Worm (Caenorhabditis elegans) whole organism, young adult: ENCODE measurements around the gene ZC13.1.

ENCODE experiments used
- B0035.1 ChIP-seq: sonication (generic microtip); optimal IDR thresholded peaks from 2 replicates; lab custom pipeline; 2016; ENCODE audit warnings: missing genetic modification characterization, mild to moderate bottlenecking, missing compliant biosample characterization, missing genotype, missing genetic modification reagents
- F52B5.7 ChIP-seq: sonication (generic microtip); optimal IDR thresholded peaks from 2 replicates; lab custom pipeline; 2016; ENCODE audit warnings: mild to moderate bottlenecking, missing genetic modification characterization, missing compliant biosample characterization
- F55B11.4 ChIP-seq: sonication (generic microtip); optimal IDR thresholded peaks from 2 replicates; lab custom pipeline; 2016; ENCODE audit warnings: missing compliant biosample characterization, missing genetic modification characterization, borderline replicate concordance; ENCODE audit not compliant: insufficient read depth
- aptf-2 ChIP-seq: fragments of 200-800 bp; sonication (Bioruptor generic); conservative IDR thresholded peaks from 2 replicates; pipeline ENCODE4 v1.3.6; 2022; ENCODE audit warnings: missing genetic modification reagents, missing genetic modification characterization, missing compliant biosample characterization
- attf-3 ChIP-seq: fragments of 200-800 bp; sonication (Bioruptor generic); conservative IDR thresholded peaks from 2 replicates; pipeline ENCODE4 v1.3.6; 2022; ENCODE audit warnings: missing genetic modification reagents, missing genetic modification characterization, missing compliant biosample characterization
- attf-6 ChIP-seq: fragments of 200-800 bp; sonication (Bioruptor generic); IDR thresholded peaks from 2 replicates; pipeline ENCODE4 v1.3.6; 2022; ENCODE audit warnings: missing genetic modification reagents, missing genetic modification characterization, missing compliant biosample characterization
- bed-1 ChIP-seq: fragments of 200-800 bp; sonication (Bioruptor generic); IDR thresholded peaks from 2 replicates; pipeline ENCODE4 v1.3.6; 2022; ENCODE audit warnings: missing genetic modification reagents, missing genetic modification characterization, missing compliant biosample characterization
- bed-2 ChIP-seq: fragments of 200-800 bp; sonication (Bioruptor generic); IDR thresholded peaks from 2 replicates; pipeline ENCODE4 v1.3.6; 2022; ENCODE audit warnings: missing genetic modification reagents, missing genetic modification characterization, missing compliant biosample characterization
- ccch-3 ChIP-seq: fragments of 200-800 bp; sonication (Bioruptor generic); optimal IDR thresholded peaks from 2 replicates; lab custom pipeline; 2018; ENCODE audit warnings: mild to moderate bottlenecking, missing genetic modification characterization, missing compliant biosample characterization
- cebp-1 ChIP-seq, 2 experiments: fragments of 200-800 bp in 1 of 2; sonication (Bioruptor generic) in 1 of 2; sonication (generic microtip) in 1 of 2; IDR thresholded peaks in 1 of 2; optimal IDR thresholded peaks in 1 of 2; 2 replicates each; pipeline versions ENCODE4 v1.3.6 to Lab custom; 2017 to 2022; ENCODE audit warnings: missing compliant biosample characterization in 2 of 2, missing genetic modification characterization in 2 of 2, mild to moderate bottlenecking in 1 of 2, missing genetic modification reagents in 1 of 2, moderate library complexity in 1 of 2
- cebp-2 ChIP-seq: fragments of 200-800 bp; sonication (Bioruptor generic); IDR thresholded peaks from 2 replicates; pipeline ENCODE4 v1.3.6; 2022; ENCODE audit warnings: missing genetic modification characterization, missing compliant biosample characterization
- ceh-100 ChIP-seq: fragments of 200-800 bp; sonication (Bioruptor generic); IDR thresholded peaks from 2 replicates; pipeline ENCODE4 v1.3.6; 2022; ENCODE audit warnings: missing genetic modification reagents, missing genetic modification characterization, missing compliant biosample characterization
- ceh-27 ChIP-seq: fragments of 200-800 bp; sonication (Bioruptor generic); optimal IDR thresholded peaks from 2 replicates; lab custom pipeline; 2018; ENCODE audit warnings: mild to moderate bottlenecking, missing genetic modification characterization, moderate library complexity, missing compliant biosample characterization
- ceh-91 ChIP-seq: fragments of 200-800 bp; sonication (Bioruptor generic); IDR thresholded peaks from 2 replicates; pipeline ENCODE4 v1.3.6; 2022; ENCODE audit warnings: missing genetic modification reagents, missing genetic modification characterization, missing compliant biosample characterization
- chd-7 ChIP-seq: sonication (generic microtip); optimal IDR thresholded peaks from 2 replicates; lab custom pipeline; 2016; ENCODE audit warnings: mild to moderate bottlenecking, missing genetic modification characterization, moderate library complexity, missing compliant biosample characterization
- efl-1 ChIP-seq: fragments of 150-350 bp; optimal IDR thresholded peaks from 2 replicates; lab custom pipeline; 2014; ENCODE audit warnings: missing biosample characterization, missing genetic modification reagents, missing genetic modification characterization
- egl-18 ChIP-seq: fragments of 200-800 bp; sonication (Bioruptor generic); IDR thresholded peaks from 2 replicates; pipeline ENCODE4 v1.3.6; 2022; ENCODE audit warnings: missing genetic modification reagents, missing genetic modification characterization, missing compliant biosample characterization
- fkh-3 ChIP-seq: sonication (generic microtip); optimal IDR thresholded peaks from 2 replicates; lab custom pipeline; 2016; ENCODE audit warnings: mild to moderate bottlenecking, missing genetic modification characterization, missing compliant biosample characterization
- hlh-26 ChIP-seq: fragments of 200-800 bp; sonication (Bioruptor generic); conservative IDR thresholded peaks from 2 replicates; pipeline ENCODE4 v1.3.6; 2022; ENCODE audit warnings: missing genetic modification reagents, missing genetic modification characterization, missing compliant biosample characterization
- hsf-1 ChIP-seq: fragments of 200-800 bp; sonication (Bioruptor generic); IDR thresholded peaks from 2 replicates; pipeline ENCODE4 v1.3.6; 2022; ENCODE audit warnings: missing genetic modification reagents, missing genetic modification characterization, missing compliant biosample characterization
- let-607 ChIP-seq, 2 experiments: fragments of 200-800 bp in 1 of 2; sonication (Bioruptor generic) in 1 of 2; sonication (generic microtip) in 1 of 2; optimal IDR thresholded peaks; 2 replicates each; lab custom pipeline; 2016 to 2018; ENCODE audit warnings: mild to moderate bottlenecking in 2 of 2, missing compliant biosample characterization in 2 of 2, missing genetic modification characterization in 2 of 2, moderate library complexity in 2 of 2, missing genotype in 1 of 2
- lir-1 ChIP-seq: fragments of 200-800 bp; sonication (Bioruptor generic); conservative IDR thresholded peaks from 2 replicates; pipeline ENCODE4 v1.3.6; 2022; ENCODE audit warnings: missing genetic modification reagents, missing genetic modification characterization, missing compliant biosample characterization
- madf-6 ChIP-seq: fragments of 200-800 bp; sonication (Bioruptor generic); IDR thresholded peaks from 2 replicates; pipeline ENCODE4 v1.3.6; 2022; ENCODE audit warnings: missing genetic modification reagents, missing genetic modification characterization, missing compliant biosample characterization
- nhr-27 ChIP-seq: fragments of 200-800 bp; sonication (Bioruptor generic); optimal IDR thresholded peaks from 2 replicates; lab custom pipeline; 2018; ENCODE audit warnings: mild to moderate bottlenecking, missing genetic modification characterization, moderate library complexity, missing compliant biosample characterization
- pha-4 ChIP-seq: fragments of 150-350 bp; sonication (generic microtip); optimal IDR thresholded peaks from 2 replicates; lab custom pipeline; 2014; ENCODE audit warnings: missing biosample characterization, missing genetic modification reagents, missing genetic modification characterization
- rec-8 ChIP-seq, 2 experiments: sonication (generic microtip); optimal IDR thresholded peaks; 2 replicates each; lab custom pipeline; 2016; ENCODE audit warnings: mild to moderate bottlenecking in 2 of 2, missing genetic modification characterization in 2 of 2, missing genetic modification reagents in 2 of 2, missing genotype in 2 of 2, missing biosample characterization in 1 of 2, missing compliant biosample characterization in 1 of 2, moderate library complexity in 1 of 2
- repo-1 ChIP-seq: sonication (generic microtip); optimal IDR thresholded peaks from 2 replicates; lab custom pipeline; 2017; ENCODE audit warnings: mild to moderate bottlenecking, missing genetic modification characterization, missing compliant biosample characterization
- rpc-1 ChIP-seq, 2 experiments: fragments of 150-350 bp in 1 of 2; sonication (generic microtip) in 1 of 2; optimal IDR thresholded peaks; 2 replicates each; lab custom pipeline; 2014 to 2018; ENCODE audit warnings: missing biosample characterization in 1 of 2, missing genetic modification characterization in 1 of 2, missing genetic modification reagents in 1 of 2, missing genotype in 1 of 2
- sdz-38 ChIP-seq: sonication (generic microtip); optimal IDR thresholded peaks from 2 replicates; lab custom pipeline; 2016; ENCODE audit warnings: missing genotype, missing genetic modification characterization, missing compliant biosample characterization
- snpc-1.3 ChIP-seq: sonication (generic microtip); optimal IDR thresholded peaks from 2 replicates; lab custom pipeline; 2017; ENCODE audit warnings: missing genetic modification characterization, mild to moderate bottlenecking, missing compliant biosample characterization, antibody characterized with exemption, moderate library complexity, missing genotype, missing genetic modification reagents; ENCODE audit not compliant: insufficient read depth
- snpc-4 ChIP-seq, 5 experiments: fragments of 150-350 bp in 1 of 5; sonication (generic microtip) in 4 of 5; optimal IDR thresholded peaks; 2 replicates each; lab custom pipeline; 2014 to 2018; ENCODE audit warnings: missing genetic modification characterization in 5 of 5, missing biosample characterization in 3 of 5, antibody characterized with exemption in 2 of 5, mild to moderate bottlenecking in 2 of 5, missing compliant biosample characterization in 2 of 5, missing genotype in 2 of 5, moderate library complexity in 2 of 5, missing genetic modification reagents in 1 of 5
- somi-1 ChIP-seq: fragments of 200-800 bp; sonication (Bioruptor generic); optimal IDR thresholded peaks from 2 replicates; lab custom pipeline; 2018; ENCODE audit warnings: mild to moderate bottlenecking, missing genetic modification characterization, missing compliant biosample characterization
- tbx-9 ChIP-seq: sonication (generic microtip); optimal IDR thresholded peaks from 2 replicates; lab custom pipeline; 2016; ENCODE audit warnings: borderline replicate concordance, missing genetic modification characterization, inconsistent platforms, missing compliant biosample characterization
- xnd-1 ChIP-seq: sonication (generic microtip); optimal IDR thresholded peaks from 2 replicates; lab custom pipeline; 2016; ENCODE audit warnings: missing genotype, missing genetic modification reagents, missing genetic modification characterization, missing compliant biosample characterization
- zim-3 ChIP-seq: sonication (generic microtip); optimal IDR thresholded peaks from 2 replicates; lab custom pipeline; 2017; ENCODE audit warnings: mild to moderate bottlenecking, missing genetic modification characterization, moderate library complexity, missing compliant biosample characterization
- ztf-18 ChIP-seq: sonication (generic microtip); optimal IDR thresholded peaks from 2 replicates; lab custom pipeline; 2016; ENCODE audit warnings: missing genotype, mild to moderate bottlenecking, missing genetic modification characterization, missing compliant biosample characterization
- ztf-25 ChIP-seq: fragments of 200-800 bp; sonication (Bioruptor generic); IDR thresholded peaks from 2 replicates; pipeline ENCODE4 v1.3.6; 2022; ENCODE audit warnings: missing genetic modification reagents, missing genetic modification characterization, missing compliant biosample characterization
- ztf-6 ChIP-seq: fragments of 200-800 bp; sonication (Bioruptor generic); IDR thresholded peaks from 2 replicates; pipeline ENCODE4 v1.3.6; 2022; ENCODE audit warnings: missing genetic modification reagents, missing genetic modification characterization, missing compliant biosample characterization

ZC13.1 gene

DNA sequence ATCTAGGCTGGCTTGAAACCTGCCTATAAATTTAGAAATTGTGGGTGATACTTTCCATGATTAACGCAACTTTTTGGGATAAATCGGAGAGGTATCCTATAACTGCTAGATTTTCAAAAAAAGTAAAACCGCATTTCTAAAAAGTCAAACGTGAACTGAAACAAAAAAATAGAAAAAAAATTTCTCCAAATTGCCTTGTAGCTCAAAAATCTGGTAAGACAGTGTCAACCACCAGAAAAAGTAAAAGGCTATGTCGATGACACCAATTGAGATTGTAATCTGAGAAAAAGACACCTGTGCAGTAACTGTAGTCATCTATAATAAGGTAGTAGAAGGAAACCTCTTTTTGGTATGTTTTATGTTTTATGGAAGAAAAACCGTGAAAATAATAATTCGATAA, 48.4 kb upstream of the ZC13.1 start, which contains the start of gene wdr-54:
Gene wdr-54, plus strand, starts transcription at position 301 of the 400 bp plus-strand sequence.
- TF ChIP-seq rpc-1 (optimal IDR thresholded peaks at IDR 0.05; lab: Kevin White, UChicago), result no peak
- no peak for TF ChIP-seq rpc-1 (tag; optimal IDR thresholded peaks at IDR 0.05; lab: Kevin White, UChicago)
- TF ChIP-seq lir-1, result no peak
- no peak for TF ChIP-seq cebp-2 (GFP tag; lab: Robert Waterston, UW)
- TF ChIP-seq ccch-3, result no peak
- TF ChIP-seq ztf-6 (GFP tag; lab: Robert Waterston, UW), result no peak
- no peak for TF ChIP-seq rec-8 (tag; optimal IDR thresholded peaks at IDR 0.05; lab: Kevin White, UChicago)
- TF ChIP-seq tbx-9 (tag; lab: Kevin White, UChicago), result no peak
- TF ChIP-seq efl-1 (GFP tag; lab: Kevin White, UChicago), result no peak
- no peak for TF ChIP-seq ceh-27 (GFP tag; lab: Kevin White, UChicago)
- no peak for TF ChIP-seq hlh-26
- TF ChIP-seq cebp-1 (GFP tag; IDR thresholded peaks at IDR 0.05; lab: Robert Waterston, UW), result no peak
- no peak for TF ChIP-seq cebp-1 (tag; optimal IDR thresholded peaks at IDR 0.05; lab: Kevin White, UChicago)
- TF ChIP-seq snpc-1.3 (tag; lab: Kevin White, UChicago), result no peak
- TF ChIP-seq ceh-91 (GFP tag; lab: Robert Waterston, UW), result no peak
- TF ChIP-seq snpc-4 (GFP tag; optimal IDR thresholded peaks at IDR 0.05; lab: Kevin White, UChicago), result no peak
- TF ChIP-seq snpc-4 (tag; optimal IDR thresholded peaks at IDR 0.05; lab: Kevin White, UChicago), result no peak
- TF ChIP-seq bed-2 (GFP tag; lab: Robert Waterston, UW), result no peak
- TF ChIP-seq sdz-38, result no peak
- TF ChIP-seq pha-4, result no peak
- no peak for TF ChIP-seq fkh-3 (tag; lab: Kevin White, UChicago)

DNA sequence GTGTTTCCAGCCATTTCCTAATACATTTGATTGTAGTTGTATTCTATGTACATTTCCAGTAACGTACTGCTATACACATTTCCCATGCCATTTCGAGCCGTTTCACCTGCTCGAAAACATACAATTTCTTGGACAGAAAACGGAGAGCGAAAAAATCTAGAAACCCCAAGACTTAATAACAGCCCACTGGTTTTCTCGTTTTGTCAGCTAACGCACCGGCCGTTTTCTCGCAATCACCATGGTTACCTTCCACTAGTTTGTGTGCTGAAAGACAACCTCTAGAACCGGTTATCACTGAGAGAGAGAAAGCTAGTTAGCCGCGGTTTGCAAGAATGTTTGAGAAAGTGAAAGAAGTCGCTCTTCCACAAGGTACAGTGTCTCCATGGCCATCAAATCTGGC, 46.9 kb upstream of the ZC13.1 start:
- no peak for TF ChIP-seq B0035.1
- no peak for TF ChIP-seq ztf-25 (GFP tag; lab: Robert Waterston, UW)
- no peak for TF ChIP-seq zim-3 (tag; lab: Kevin White, UChicago)
- no peak for TF ChIP-seq hsf-1 (GFP tag; lab: Robert Waterston, UW)
- TF ChIP-seq aptf-2 (GFP tag; lab: Robert Waterston, UW), result no peak
- TF ChIP-seq egl-18, result no peak

DNA sequence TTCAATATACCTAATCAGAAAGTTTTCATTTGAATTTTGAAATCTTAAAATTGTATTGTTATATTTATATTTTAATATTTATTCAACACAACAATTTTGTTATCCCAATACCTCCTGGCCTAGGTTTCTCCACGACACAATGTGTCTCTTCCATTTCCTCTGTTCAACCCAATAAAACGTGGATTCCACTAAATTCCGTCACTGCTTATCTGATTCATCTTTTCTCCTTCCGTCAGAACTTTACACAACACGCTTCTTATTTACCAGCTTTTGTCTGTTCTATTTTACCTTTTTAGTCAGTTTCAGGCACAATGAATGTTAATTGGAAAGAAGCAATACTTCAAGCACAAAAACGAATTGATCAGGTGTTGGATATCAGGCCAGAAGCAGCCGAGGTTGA, 42.6 kb upstream of the ZC13.1 start, which contains the start of gene F39H12.1:
Gene F39H12.1, plus strand, starts transcription at position 301 of the 400 bp plus-strand sequence.
- TF ChIP-seq madf-6 (GFP tag; lab: Robert Waterston, UW) (no peak), ceh-100 (no peak), let-607 (tag; optimal IDR thresholded peaks at IDR 0.05; lab: Kevin White, UChicago) (no peak), attf-3 (GFP tag; lab: Robert Waterston, UW) (no peak), somi-1 (no peak), pha-4 (no peak), hlh-26 (no peak), ztf-18 (tag; lab: Kevin White, UChicago) (no peak), cebp-2 (GFP tag; lab: Robert Waterston, UW) (no peak), xnd-1 (no peak), F52B5.7 (tag; lab: Kevin White, UChicago) (no peak)

DNA sequence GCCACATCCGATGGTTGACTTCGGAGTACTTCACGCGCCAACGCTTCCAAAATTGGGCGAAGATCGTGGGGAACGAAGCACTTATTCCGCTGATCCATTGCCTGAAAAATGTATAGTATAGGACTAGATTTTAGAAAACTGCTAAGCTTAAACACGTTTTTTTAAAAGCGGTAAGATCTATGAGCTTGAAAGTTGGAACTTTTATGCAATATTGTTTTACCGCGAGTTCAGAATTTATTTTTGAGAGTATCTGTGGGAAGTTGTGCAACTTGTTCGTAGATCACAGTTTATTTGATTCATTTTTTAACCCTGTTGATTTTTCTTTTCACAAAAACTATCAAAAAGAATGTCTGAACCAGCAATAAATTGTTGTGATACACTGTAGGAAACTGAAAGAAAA, 35.6 kb upstream of the ZC13.1 start, which contains the start of gene F39H12.3:
Gene F39H12.3, minus strand, starts transcription at position 101 of the 400 bp plus-strand sequence.
- TF ChIP-seq bed-1 (GFP tag; lab: Robert Waterston, UW), result no peak
- TF ChIP-seq snpc-4 (GFP tag; optimal IDR thresholded peaks at IDR 0.05; lab: Kevin White, UChicago), result no peak
- TF ChIP-seq snpc-4 (tag; optimal IDR thresholded peaks at IDR 0.05; lab: Kevin White, UChicago), result no peak
- TF ChIP-seq F52B5.7 (tag; lab: Kevin White, UChicago), result no peak
- no peak for TF ChIP-seq nhr-27 (tag; lab: Kevin White, UChicago)
- TF ChIP-seq chd-7 (tag; lab: Kevin White, UChicago), result no peak
- no peak for TF ChIP-seq fkh-3 (tag; lab: Kevin White, UChicago)
- TF ChIP-seq F55B11.4 (tag; lab: Kevin White, UChicago), result no peak
- no peak for TF ChIP-seq hsf-1 (GFP tag; lab: Robert Waterston, UW)
- TF ChIP-seq rec-8 (tag; optimal IDR thresholded peaks at IDR 0.05; lab: Kevin White, UChicago), result no peak
- TF ChIP-seq bed-2 (GFP tag; lab: Robert Waterston, UW), result no peak
- no peak for TF ChIP-seq attf-6 (GFP tag; lab: Robert Waterston, UW)
- TF ChIP-seq repo-1, result no peak
